Worm (Caenorhabditis elegans) whole organism, young adult: ENCODE measurements around the gene Y56A3A.30.

Source experiments
- C06A6.2 ChIP-seq: fragments of 200-800 bp; sonication (Bioruptor generic); conservative IDR thresholded peaks from 2 replicates; pipeline ENCODE4 v1.3.6; 2022; ENCODE audit warnings: missing genetic modification characterization, missing compliant biosample characterization
- F22D6.2 ChIP-seq: sonication (generic microtip); optimal IDR thresholded peaks from 2 replicates; lab custom pipeline; 2016; ENCODE audit warnings: mild to moderate bottlenecking, missing genetic modification characterization, missing compliant biosample characterization
- ama-1 ChIP-seq, 3 experiments: fragments of 150-350 bp in 1 of 3; sonication (generic microtip) in 2 of 3; optimal IDR thresholded peaks; 2 replicates each; lab custom pipeline; 2014 to 2018; ENCODE audit warnings: missing biosample characterization in 2 of 3, missing genetic modification characterization in 2 of 3, missing genetic modification reagents in 2 of 3
- attf-3 ChIP-seq: fragments of 200-800 bp; sonication (Bioruptor generic); conservative IDR thresholded peaks from 2 replicates; pipeline ENCODE4 v1.3.6; 2022; ENCODE audit warnings: missing genetic modification reagents, missing genetic modification characterization, missing compliant biosample characterization
- gei-17 ChIP-seq: fragments of 200-800 bp; sonication (Bioruptor generic); optimal IDR thresholded peaks from 2 replicates; lab custom pipeline; 2018; ENCODE audit warnings: mild to moderate bottlenecking, missing genetic modification characterization, missing compliant biosample characterization
- nhr-80 ChIP-seq: sonication (generic microtip); optimal IDR thresholded peaks from 2 replicates; lab custom pipeline; 2016; ENCODE audit warnings: missing genetic modification characterization, missing compliant biosample characterization
- nhr-90 ChIP-seq: sonication (generic microtip); optimal IDR thresholded peaks from 2 replicates; lab custom pipeline; 2016; ENCODE audit warnings: missing genotype, mild to moderate bottlenecking, missing genetic modification characterization, missing compliant biosample characterization
- snpc-3.4 ChIP-seq: sonication (generic microtip); optimal IDR thresholded peaks from 2 replicates; lab custom pipeline; 2017; ENCODE audit warnings: missing genetic modification characterization, mild to moderate bottlenecking, missing compliant biosample characterization, antibody characterized with exemption, moderate library complexity, missing genotype, missing genetic modification reagents
- unc-130 ChIP-seq: sonication (generic microtip); optimal IDR thresholded peaks from 2 replicates; lab custom pipeline; 2016; ENCODE audit warnings: missing genetic modification reagents, missing genetic modification characterization, missing compliant biosample characterization

- no peak for TF ChIP-seq nhr-80
- no peak for TF ChIP-seq snpc-3.4 (tag; lab: Kevin White, UChicago)
- no peak for TF ChIP-seq nhr-90 (tag; lab: Kevin White, UChicago)
- no peak for TF ChIP-seq gei-17
- no peak for TF ChIP-seq C06A6.2 (GFP tag; lab: Robert Waterston, UW)
- TF ChIP-seq attf-3: no peak
- no peak for TF ChIP-seq unc-130 (GFP tag; lab: Kevin White, UChicago)
- TF ChIP-seq ama-1 (optimal IDR thresholded peaks at IDR 0.05; lab: Kevin White, UChicago): no peak
- TF ChIP-seq ama-1 (GFP tag; optimal IDR thresholded peaks at IDR 0.05; lab: Kevin White, UChicago): no peak
- no peak for TF ChIP-seq F22D6.2 (tag; lab: Kevin White, UChicago)
Observed at ce11 chrIII:11991654-11992292, 12.9 kb upstream of the Y56A3A.30 start.
